Fruit fly (Drosophila melanogaster) whole organism, embryonic: ENCODE results near the gene CG10185.
A peak's percentile ranks its signal among the peaks of the same experiment; 100 is the strongest.

Experiments used
- ATbp ChIP-seq: fragments of 200-800 bp; sonication (Bioruptor generic); optimal IDR thresholded peaks from 2 replicates; lab custom pipeline; 2017; ENCODE audit warnings: missing biosample characterization, mild to moderate bottlenecking, missing genetic modification characterization, missing genetic modification reagents
- Adf1 ChIP-seq: fragments of 200-800 bp; sonication (Bioruptor generic); IDR thresholded peaks from 2 replicates; pipeline ENCODE4 v1.3.6; 2022; ENCODE audit warnings: missing biosample characterization, missing genetic modification characterization
- Awh ChIP-seq: fragments of 200-800 bp; sonication (Bioruptor generic); IDR thresholded peaks from 2 replicates; pipeline ENCODE4, ENCODE4 v1.3.6; 2022; ENCODE audit warnings: missing biosample characterization, missing genetic modification characterization
- CG10431 ChIP-seq: fragments of 200-800 bp; sonication (Bioruptor generic); optimal IDR thresholded peaks from 3 replicates; lab custom pipeline; 2018; ENCODE audit warnings: missing biosample characterization, mild to moderate bottlenecking, missing genetic modification characterization
- CG11085 ChIP-seq: fragments of 200-800 bp; sonication (Bioruptor generic); IDR thresholded peaks from 2 replicates; pipeline ENCODE4 v1.3.6; 2022; ENCODE audit warnings: missing biosample characterization, missing genetic modification characterization
- CG11247 ChIP-seq: fragments of 200-800 bp; sonication (Bioruptor generic); IDR thresholded peaks from 2 replicates; pipeline ENCODE4 v1.3.6; 2022; ENCODE audit warnings: missing biosample characterization, missing genetic modification characterization
- CG11560 ChIP-seq: fragments of 200-800 bp; sonication (Bioruptor generic); IDR thresholded peaks from 3 replicates; pipeline ENCODE4 v1.3.6; 2022; ENCODE audit warnings: missing biosample characterization, missing genetic modification characterization
- CG11723 ChIP-seq: fragments of 200-800 bp; sonication (Bioruptor generic); optimal IDR thresholded peaks from 2 replicates; lab custom pipeline; 2017; ENCODE audit warnings: missing biosample characterization, mild to moderate bottlenecking, missing genetic modification characterization
- CG12659 ChIP-seq: fragments of 200-800 bp; sonication (Bioruptor generic); optimal IDR thresholded peaks from 3 replicates; lab custom pipeline; 2017; ENCODE audit warnings: mild to moderate bottlenecking, missing biosample characterization, missing genetic modification reagents, missing genetic modification characterization
- CG15011 ChIP-seq: fragments of 200-800 bp; sonication (Bioruptor generic); optimal IDR thresholded peaks from 3 replicates; lab custom pipeline; 2018; ENCODE audit warnings: missing biosample characterization, mild to moderate bottlenecking, missing genetic modification characterization
- CG15696 ChIP-seq: fragments of 200-800 bp; sonication (Bioruptor generic); optimal IDR thresholded peaks from 2 replicates; lab custom pipeline; 2019; ENCODE audit warnings: missing biosample characterization, mild to moderate bottlenecking, missing genetic modification characterization, moderate library complexity
- CG17385 ChIP-seq: fragments of 200-800 bp; sonication (Bioruptor generic); optimal IDR thresholded peaks from 3 replicates; lab custom pipeline; 2018; ENCODE audit warnings: missing biosample characterization, mild to moderate bottlenecking, missing genetic modification characterization
- CG17912 ChIP-seq: fragments of 200-800 bp; sonication (Bioruptor generic); optimal IDR thresholded peaks from 2 replicates; lab custom pipeline; 2018; ENCODE audit warnings: missing biosample characterization, mild to moderate bottlenecking, missing genetic modification characterization
- CG18476 ChIP-seq: fragments of 200-800 bp; sonication (Bioruptor generic); optimal IDR thresholded peaks from 2 replicates; lab custom pipeline; 2016; ENCODE audit warnings: missing biosample characterization, mild to moderate bottlenecking, missing genetic modification characterization
- CG18619 ChIP-seq: fragments of 200-800 bp; sonication (Bioruptor generic); optimal IDR thresholded peaks from 3 replicates; lab custom pipeline; 2017; ENCODE audit warnings: missing biosample characterization, mild to moderate bottlenecking, missing genetic modification characterization
- CG2116 ChIP-seq: fragments of 200-800 bp; sonication (Bioruptor generic); optimal IDR thresholded peaks from 3 replicates; lab custom pipeline; 2018; ENCODE audit warnings: missing biosample characterization, mild to moderate bottlenecking, missing genetic modification characterization
- CG2202 ChIP-seq: fragments of 200-800 bp; sonication (Bioruptor generic); optimal IDR thresholded peaks from 2 replicates; lab custom pipeline; 2018; ENCODE audit warnings: missing biosample characterization, mild to moderate bottlenecking, missing genetic modification characterization
- CG33557 ChIP-seq: fragments of 200-800 bp; sonication (Bioruptor generic); optimal IDR thresholded peaks from 2 replicates; lab custom pipeline; 2019; ENCODE audit warnings: missing biosample characterization, mild to moderate bottlenecking, missing genetic modification characterization, moderate library complexity
- CG5180 ChIP-seq: fragments of 200-800 bp; sonication (Bioruptor generic); optimal IDR thresholded peaks from 3 replicates; lab custom pipeline; 2017; ENCODE audit warnings: missing biosample characterization, missing genetic modification characterization, mild to moderate bottlenecking, moderate library complexity, missing genetic modification reagents
- CG6254 ChIP-seq: fragments of 200-800 bp; sonication (Bioruptor generic); optimal IDR thresholded peaks from 3 replicates; lab custom pipeline; 2017; ENCODE audit warnings: mild to moderate bottlenecking, missing biosample characterization, missing genetic modification reagents, missing genetic modification characterization
- CG6813 ChIP-seq: fragments of 200-800 bp; sonication (Bioruptor generic); optimal IDR thresholded peaks from 2 replicates; lab custom pipeline; 2017; ENCODE audit warnings: missing biosample characterization, missing genetic modification characterization, mild to moderate bottlenecking, moderate library complexity, missing genetic modification reagents
- CG6854 ChIP-seq: fragments of 200-800 bp; sonication (Bioruptor generic); optimal IDR thresholded peaks from 3 replicates; lab custom pipeline; 2017; ENCODE audit warnings: missing biosample characterization, mild to moderate bottlenecking, missing genetic modification characterization
- CG7357 ChIP-seq: fragments of 200-800 bp; sonication (Bioruptor generic); IDR thresholded peaks from 3 replicates; pipeline ENCODE4 v1.3.6; 2022; ENCODE audit warnings: missing biosample characterization, missing genetic modification characterization
- CG8359 ChIP-seq: fragments of 200-800 bp; sonication (Bioruptor generic); optimal IDR thresholded peaks from 2 replicates; lab custom pipeline; 2017; ENCODE audit warnings: missing biosample characterization, mild to moderate bottlenecking, missing genetic modification characterization, borderline replicate concordance
- CG8388 ChIP-seq: fragments of 200-800 bp; sonication (Bioruptor generic); optimal IDR thresholded peaks from 2 replicates; lab custom pipeline; 2019; ENCODE audit warnings: missing biosample characterization, mild to moderate bottlenecking, missing genetic modification characterization, moderate library complexity
- Hsf ChIP-seq: fragments of 200-800 bp; sonication (Bioruptor generic); optimal IDR thresholded peaks from 3 replicates; lab custom pipeline; 2016; ENCODE audit warnings: missing biosample characterization, missing genetic modification characterization
- MTF-1 ChIP-seq: fragments of 200-800 bp; sonication (Bioruptor generic); optimal IDR thresholded peaks from 2 replicates; lab custom pipeline; 2018; ENCODE audit warnings: missing biosample characterization, mild to moderate bottlenecking, missing genetic modification characterization, borderline replicate concordance
- Meics ChIP-seq: fragments of 200-800 bp; sonication (Bioruptor generic); optimal IDR thresholded peaks from 2 replicates; lab custom pipeline; 2017; ENCODE audit warnings: missing biosample characterization, mild to moderate bottlenecking, missing genetic modification characterization
- Myb ChIP-seq: fragments of 200-800 bp; sonication (Bioruptor generic); optimal IDR thresholded peaks from 2 replicates; lab custom pipeline; 2016; ENCODE audit warnings: missing biosample characterization, missing genetic modification characterization
- NC2β ChIP-seq: fragments of 200-800 bp; sonication (Bioruptor generic); optimal IDR thresholded peaks from 2 replicates; lab custom pipeline; 2016; ENCODE audit warnings: missing biosample characterization, missing genetic modification characterization
- Nf-YB ChIP-seq: fragments of 200-800 bp; sonication (Bioruptor generic); optimal IDR thresholded peaks from 3 replicates; lab custom pipeline; 2019; ENCODE audit warnings: missing biosample characterization, mild to moderate bottlenecking, missing genetic modification characterization, moderate library complexity
- NfI ChIP-seq: fragments of 200-800 bp; sonication (Bioruptor generic); optimal IDR thresholded peaks from 3 replicates; lab custom pipeline; 2018; ENCODE audit warnings: missing biosample characterization, mild to moderate bottlenecking, missing genetic modification characterization, moderate library complexity
- PHDP ChIP-seq: fragments of 200-800 bp; sonication (Bioruptor generic); optimal IDR thresholded peaks from 3 replicates; lab custom pipeline; 2018; ENCODE audit warnings: missing biosample characterization, mild to moderate bottlenecking, missing genetic modification characterization, moderate library complexity
- Trl ChIP-seq, 3 experiments: fragments of >200 bp in 2 of 3; fragments of 200-800 bp in 1 of 3; sonication (Bioruptor generic) in 1 of 3; optimal IDR thresholded peaks; 2 replicates in 1 of 3; 3 replicates in 2 of 3; lab custom pipeline; 2016 to 2017; ENCODE audit warnings: missing biosample characterization in 1 of 3, missing genetic modification characterization in 1 of 3
- bcd ChIP-seq: fragments of 200-800 bp; sonication (Bioruptor generic); optimal IDR thresholded peaks from 2 replicates; lab custom pipeline; 2017; ENCODE audit warnings: missing biosample characterization, mild to moderate bottlenecking, missing genetic modification characterization
- cg ChIP-seq: fragments of 200-800 bp; sonication (Bioruptor generic); optimal IDR thresholded peaks from 3 replicates; lab custom pipeline; 2019; ENCODE audit warnings: missing biosample characterization, mild to moderate bottlenecking, missing genetic modification characterization, moderate library complexity
- crol ChIP-seq: fragments of 200-800 bp; sonication (Bioruptor generic); IDR thresholded peaks from 2 replicates; pipeline ENCODE4 v1.3.6; 2022; ENCODE audit warnings: missing biosample characterization, missing genetic modification characterization
- emc ChIP-seq: fragments of 200-800 bp; sonication (Bioruptor generic); optimal IDR thresholded peaks from 2 replicates; lab custom pipeline; 2016; ENCODE audit warnings: missing biosample characterization, missing genetic modification characterization
- eyg ChIP-seq: fragments of 200-800 bp; sonication (Bioruptor generic); optimal IDR thresholded peaks from 3 replicates; lab custom pipeline; 2016; ENCODE audit warnings: missing biosample characterization, missing genetic modification characterization
- gce ChIP-seq: fragments of 200-800 bp; sonication (Bioruptor generic); IDR thresholded peaks from 3 replicates; pipeline ENCODE4 v1.3.6; 2022; ENCODE audit warnings: missing biosample characterization, missing genetic modification characterization
- gsb-n ChIP-seq: fragments of 200-800 bp; sonication (Bioruptor generic); optimal IDR thresholded peaks from 3 replicates; lab custom pipeline; 2018; ENCODE audit warnings: missing biosample characterization, mild to moderate bottlenecking, missing genetic modification characterization
- hkb ChIP-seq, 2 experiments: fragments of 200-800 bp in 1 of 2; fragments of >200 bp in 1 of 2; sonication (Bioruptor generic) in 1 of 2; IDR thresholded peaks in 1 of 2; optimal IDR thresholded peaks in 1 of 2; 2 replicates each; pipeline versions ENCODE4 v1.3.6 to Lab custom; 2017 to 2022; ENCODE audit warnings: missing biosample characterization in 1 of 2, missing genetic modification characterization in 1 of 2
- mam ChIP-seq: fragments of 200-800 bp; sonication (Bioruptor generic); optimal IDR thresholded peaks from 3 replicates; lab custom pipeline; 2016; ENCODE audit warnings: missing biosample characterization, missing genetic modification characterization
- sim ChIP-seq: fragments of 200-800 bp; sonication (Bioruptor generic); IDR thresholded peaks from 2 replicates; pipeline ENCODE4 v1.3.6; 2022; ENCODE audit warnings: missing biosample characterization, missing genetic modification characterization
- sob ChIP-seq: fragments of 200-800 bp; sonication (Bioruptor generic); IDR thresholded peaks from 2 replicates; pipeline ENCODE4 v1.3.6; 2022; ENCODE audit warnings: missing biosample characterization, missing genetic modification characterization
- sqz ChIP-seq: fragments of 200-800 bp; sonication (Bioruptor generic); optimal IDR thresholded peaks from 3 replicates; lab custom pipeline; 2018; ENCODE audit warnings: missing biosample characterization, mild to moderate bottlenecking, missing genetic modification characterization
- vnd ChIP-seq: fragments of 200-800 bp; sonication (Bioruptor generic); IDR thresholded peaks from 3 replicates; pipeline ENCODE4 v1.3.6; 2022; ENCODE audit warnings: missing biosample characterization, missing genetic modification characterization; ENCODE audit not compliant: partially characterized antibody
- wek ChIP-seq: fragments of 200-800 bp; sonication (Bioruptor generic); optimal IDR thresholded peaks from 3 replicates; lab custom pipeline; 2018; ENCODE audit warnings: missing biosample characterization, mild to moderate bottlenecking, missing genetic modification characterization, moderate library complexity

The CG10185 gene

DNA sequence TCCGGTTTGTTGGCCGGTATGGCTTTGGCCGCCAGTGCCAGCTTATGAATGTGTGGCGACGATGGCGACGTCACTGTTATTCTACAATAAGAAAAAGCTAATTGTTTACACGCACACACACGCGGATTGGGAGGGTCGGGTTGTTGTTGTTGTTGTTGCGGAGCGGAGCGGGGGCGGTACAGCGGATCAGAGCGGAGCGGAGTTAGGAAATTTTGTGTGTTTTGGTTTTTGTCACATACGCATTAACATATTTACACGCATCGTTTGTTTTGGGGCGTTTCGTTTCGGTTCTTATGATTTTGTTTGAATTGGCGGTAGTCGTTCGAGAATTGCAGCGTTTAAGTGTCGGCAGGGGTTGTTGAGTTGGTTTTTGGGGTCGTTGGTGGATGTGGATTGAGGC is 1.9 kb upstream of the CG10185 start (continued):
- TF ChIP-seq emc (GFP tag; lab: Kevin White, UChicago) (no peak), Meics (GFP tag; lab: Kevin White, UChicago) (peak; percentile 43), sim (GFP tag; lab: Robert Waterston, UW) (no peak), CG12659 (GFP tag; lab: Kevin White, UChicago) (peak; percentile 10), NC2β (GFP tag; lab: Kevin White, UChicago) (peak; percentile 28), CG6254 (GFP tag; lab: Kevin White, UChicago) (peak; percentile 11), Hsf (GFP tag; lab: Kevin White, UChicago) (peak; percentile 11), ATbp (peak; percentile 83), eyg (GFP tag; lab: Kevin White, UChicago) (peak; percentile 5), Awh (GFP tag; lab: Robert Waterston, UW) (peak; percentile 38; the same call in 1 of the 2 replicates), PHDP (tag; lab: Kevin White, UChicago) (no peak), vnd (GFP tag; lab: Robert Waterston, UW) (0 out of 3 replicates have a peak, but pooled peaks have one; percentile 10), CG7357 (GFP tag; lab: Robert Waterston, UW) (0 out of 3 replicates have a peak, but pooled peaks have one; percentile 23), cg (GFP tag; lab: Kevin White, UChicago) (peak; percentile 58), gce (GFP tag; lab: Robert Waterston, UW) (peak; percentile 43; the same call in 1 of the 3 replicates), CG11085 (GFP tag; lab: Robert Waterston, UW) (0 out of 2 replicates have a peak, but pooled peaks have one; percentile 29), CG15011 (GFP tag; lab: Kevin White, UChicago) (peak; percentile 43), MTF-1 (peak; percentile 6), CG33557 (GFP tag; lab: Kevin White, UChicago) (peak; percentile 40), mam (GFP tag; lab: Kevin White, UChicago) (no peak), Nf-YB (GFP tag; lab: Kevin White, UChicago) (peak; percentile 25), Trl (optimal IDR thresholded peaks at IDR 0.05; lab: Kevin White, UChicago) (no peak), Trl (GFP tag; optimal IDR thresholded peaks at IDR 0.05; lab: Kevin White, UChicago) (peak; percentile 46), CG5180 (GFP tag; lab: Kevin White, UChicago) (peak; percentile 28), hkb (optimal IDR thresholded peaks at IDR 0.05; lab: Kevin White, UChicago) (no peak), hkb (GFP tag; IDR thresholded peaks at IDR 0.05; lab: Robert Waterston, UW) (peak; percentile 49; the same call in 1 of the 2 replicates), Adf1 (GFP tag; lab: Robert Waterston, UW) (no peak), CG8388 (GFP tag; lab: Kevin White, UChicago) (no peak), CG17912 (GFP tag; lab: Kevin White, UChicago) (peak; percentile 48), CG10431 (GFP tag; lab: Kevin White, UChicago) (peak; percentile 22), CG11723 (GFP tag; lab: Kevin White, UChicago) (peak; percentile 42), CG18619 (GFP tag; lab: Kevin White, UChicago) (peak; percentile 45), bcd (GFP tag; lab: Kevin White, UChicago) (peak; percentile 25), crol (GFP tag; lab: Robert Waterston, UW) (peak; percentile 86), CG6813 (peak; percentile 54), CG11247 (GFP tag; lab: Robert Waterston, UW) (no peak), CG2116 (GFP tag; lab: Kevin White, UChicago) (no peak), CG15696 (tag; lab: Kevin White, UChicago) (peak; percentile 38), wek (GFP tag; lab: Kevin White, UChicago) (peak; percentile 33), CG8359 (GFP tag; lab: Kevin White, UChicago) (peak; percentile 54), CG2202 (tag; lab: Kevin White, UChicago) (peak; percentile 60), CG6854 (GFP tag; lab: Kevin White, UChicago) (no peak), CG17385 (GFP tag; lab: Kevin White, UChicago) (peak; percentile 41), CG18476 (GFP tag; lab: Kevin White, UChicago) (no peak), sob (GFP tag; lab: Robert Waterston, UW) (0 out of 2 replicates have a peak, but pooled peaks have one; percentile 27), NfI (GFP tag; lab: Kevin White, UChicago) (peak; percentile 40), sqz (GFP tag; lab: Kevin White, UChicago) (no peak), CG11560 (tag; lab: Robert Waterston, UW) (no peak), Myb (GFP tag; lab: Kevin White, UChicago) (peak; percentile 5), gsb-n (tag; lab: Kevin White, UChicago) (peak; percentile 68)
